Fruit fly (Drosophila melanogaster): ENCODE measurements around the gene dbe.

The dbe gene

dm6 chr2L:867899-868605 is 1.6 kb downstream of the dbe start, which contains the start of gene aru (continued):
- TF ChIP-seq lz (GFP tag; optimal IDR thresholded peaks at IDR 0.05), result peak; percentile 10
- no peak for TF ChIP-seq CG9139 (GFP tag; optimal IDR thresholded peaks at IDR 0.05)
- peak; percentile 51 for TF ChIP-seq CG3919 (GFP tag; optimal IDR thresholded peaks at IDR 0.05)
- TF ChIP-seq eg (GFP tag; IDR thresholded peaks at IDR 0.05), result peak; percentile 59; the same call in 2 of the 3 replicates
- peak; percentile 12 for TF ChIP-seq achi (GFP tag; optimal IDR thresholded peaks at IDR 0.05)
- TF ChIP-seq CG11762 (GFP tag; optimal IDR thresholded peaks at IDR 0.05; ENCODE audit: insufficient read depth), result no peak
- TF ChIP-seq CG16779 (tag; optimal IDR thresholded peaks at IDR 0.05), result peak; percentile 13

- TF ChIP-seq lz (GFP tag; optimal IDR thresholded peaks at IDR 0.05) (peak; percentile 96), CG15336 (GFP tag; IDR thresholded peaks at IDR 0.05) (peak; percentile 96), eg (GFP tag; IDR thresholded peaks at IDR 0.05) (peak; percentile 97), fkh (GFP tag; optimal IDR thresholded peaks at IDR 0.05) (peak; percentile 63), dac (GFP tag; optimal IDR thresholded peaks at IDR 0.05) (peak; percentile 79), dsx (GFP tag; optimal IDR thresholded peaks at IDR 0.05; ENCODE audit: poor library complexity, severe bottlenecking) (peak; percentile 78), CG6854 (GFP tag; optimal IDR thresholded peaks at IDR 0.05) (peak; percentile 68), CG8119 (GFP tag; IDR thresholded peaks at IDR 0.05) (peak; percentile 97), CG11902 (GFP tag; optimal IDR thresholded peaks at IDR 0.05) (peak; percentile 92), Sox102F (GFP tag; optimal IDR thresholded peaks at IDR 0.05) (peak; percentile 94), CG1621 (tag; optimal IDR thresholded peaks at IDR 0.05) (peak; percentile 84), esn (GFP tag; optimal IDR thresholded peaks at IDR 0.05) (peak; percentile 96), CG9139 (GFP tag; optimal IDR thresholded peaks at IDR 0.05) (peak; percentile 65), Eip93F (GFP tag; optimal IDR thresholded peaks at IDR 0.05) (peak; percentile 91), CG3032 (tag; optimal IDR thresholded peaks at IDR 0.05) (peak; percentile 88), CG16779 (tag; optimal IDR thresholded peaks at IDR 0.05) (peak; percentile 80), CG6808 (GFP tag; optimal IDR thresholded peaks at IDR 0.05) (peak; percentile 84), Met (GFP tag; optimal IDR thresholded peaks at IDR 0.05) (peak; percentile 95), acj6 (GFP tag; optimal IDR thresholded peaks at IDR 0.05) (peak; percentile 95), Eip75B (GFP tag; optimal IDR thresholded peaks at IDR 0.05) (peak; percentile 93), Ets96B (tag; optimal IDR thresholded peaks at IDR 0.05) (peak; percentile 87), Lpt (GFP tag; optimal IDR thresholded peaks at IDR 0.05) (peak; percentile 79), salr (GFP tag; optimal IDR thresholded peaks at IDR 0.05) (peak; percentile 85 to 87), CG34406 (GFP tag; optimal IDR thresholded peaks at IDR 0.05) (peak; percentile 91), CG6163 (GFP tag; IDR thresholded peaks at IDR 0.05) (peak; percentile 97), ss (GFP tag; optimal IDR thresholded peaks at IDR 0.05) (peak; percentile 64 to 88), CG11294 (GFP tag; IDR thresholded peaks at IDR 0.05) (peak; percentile 94), CG10669 (GFP tag; optimal IDR thresholded peaks at IDR 0.05) (peak; percentile 88), CG31627 (GFP tag; optimal IDR thresholded peaks at IDR 0.05) (peak; percentile 97), CG11762 (GFP tag; optimal IDR thresholded peaks at IDR 0.05; ENCODE audit: insufficient read depth) (peak; percentile 89), CG10631 (GFP tag; optimal IDR thresholded peaks at IDR 0.05) (peak; percentile 93), fd85E (GFP tag; optimal IDR thresholded peaks at IDR 0.05) (peak; percentile 60), Sox14 (GFP tag; optimal IDR thresholded peaks at IDR 0.05) (peak; percentile 96), Eip78C (GFP tag) (peak; percentile 98), achi (GFP tag; optimal IDR thresholded peaks at IDR 0.05) (peak; percentile 91), OdsH (GFP tag; optimal IDR thresholded peaks at IDR 0.05) (peak; percentile 93), CG8632 (GFP tag; optimal IDR thresholded peaks at IDR 0.05) (peak; percentile 91), Gug (GFP tag; IDR thresholded peaks at IDR 0.05) (peak; percentile 94), cyc (GFP tag; optimal IDR thresholded peaks at IDR 0.05) (peak; percentile 95), pdm3 (GFP tag; optimal IDR thresholded peaks at IDR 0.05) (peak; percentile 95), CG7368 (GFP tag; optimal IDR thresholded peaks at IDR 0.05) (peak; percentile 90), Blimp-1 (GFP tag; optimal IDR thresholded peaks at IDR 0.05) (peak; percentile 74), CG6276 (GFP tag; optimal IDR thresholded peaks at IDR 0.05) (peak; percentile 88), CG32006 (GFP tag; optimal IDR thresholded peaks at IDR 0.05) (peak; percentile 96)
These were observed 2.5 kb downstream of the dbe start for dm6 chr2L:866950-867744.
